Worm (Caenorhabditis elegans) whole organism, young adult: Measurements from ENCODE around the gene C52B9.10.

ENCODE experiments used
- B0336.3 ChIP-seq: fragments of 200-800 bp; sonication (Bioruptor generic); IDR thresholded peaks from 2 replicates; pipeline ENCODE4 v1.3.6; 2022; ENCODE audit warnings: missing genetic modification characterization, missing compliant biosample characterization
- F39B2.1 ChIP-seq: fragments of 200-800 bp; sonication (Bioruptor generic); IDR thresholded peaks from 2 replicates; pipeline ENCODE4 v1.3.6; 2022; ENCODE audit warnings: missing genetic modification reagents, missing genetic modification characterization, missing compliant biosample characterization
- F57A8.1 ChIP-seq: fragments of 200-800 bp; sonication (Bioruptor generic); optimal IDR thresholded peaks from 2 replicates; lab custom pipeline; 2018; ENCODE audit warnings: mild to moderate bottlenecking, missing genetic modification characterization, moderate library complexity, missing compliant biosample characterization
- bed-2 ChIP-seq: fragments of 200-800 bp; sonication (Bioruptor generic); IDR thresholded peaks from 2 replicates; pipeline ENCODE4 v1.3.6; 2022; ENCODE audit warnings: missing genetic modification reagents, missing genetic modification characterization, missing compliant biosample characterization
- ceh-58 ChIP-seq: fragments of 200-800 bp; sonication (Bioruptor generic); IDR thresholded peaks from 2 replicates; pipeline ENCODE4 v1.3.6; 2022; ENCODE audit warnings: missing genetic modification characterization, missing compliant biosample characterization
- chd-7 ChIP-seq: sonication (generic microtip); optimal IDR thresholded peaks from 2 replicates; lab custom pipeline; 2016; ENCODE audit warnings: mild to moderate bottlenecking, missing genetic modification characterization, moderate library complexity, missing compliant biosample characterization
- hmg-1.2 ChIP-seq: fragments of 200-800 bp; sonication (Bioruptor generic); IDR thresholded peaks from 2 replicates; pipeline ENCODE4 v1.3.6; 2022; ENCODE audit warnings: missing genetic modification reagents, missing genetic modification characterization, missing compliant biosample characterization
- lag-1 ChIP-seq: fragments of 200-800 bp; sonication (Bioruptor generic); IDR thresholded peaks from 2 replicates; pipeline ENCODE4 v1.3.6; 2022; ENCODE audit warnings: missing genetic modification reagents, missing genetic modification characterization, missing compliant biosample characterization
- nhr-27 ChIP-seq: fragments of 200-800 bp; sonication (Bioruptor generic); optimal IDR thresholded peaks from 2 replicates; lab custom pipeline; 2018; ENCODE audit warnings: mild to moderate bottlenecking, missing genetic modification characterization, moderate library complexity, missing compliant biosample characterization
- pha-4 ChIP-seq: fragments of 150-350 bp; sonication (generic microtip); optimal IDR thresholded peaks from 2 replicates; lab custom pipeline; 2014; ENCODE audit warnings: missing biosample characterization, missing genetic modification reagents, missing genetic modification characterization
- sdz-38 ChIP-seq: sonication (generic microtip); optimal IDR thresholded peaks from 2 replicates; lab custom pipeline; 2016; ENCODE audit warnings: missing genotype, missing genetic modification characterization, missing compliant biosample characterization
- snpc-1.3 ChIP-seq: sonication (generic microtip); optimal IDR thresholded peaks from 2 replicates; lab custom pipeline; 2017; ENCODE audit warnings: missing genetic modification characterization, mild to moderate bottlenecking, missing compliant biosample characterization, antibody characterized with exemption, moderate library complexity, missing genotype, missing genetic modification reagents; ENCODE audit not compliant: insufficient read depth
- snpc-3.4 ChIP-seq: sonication (generic microtip); optimal IDR thresholded peaks from 2 replicates; lab custom pipeline; 2017; ENCODE audit warnings: missing genetic modification characterization, mild to moderate bottlenecking, missing compliant biosample characterization, antibody characterized with exemption, moderate library complexity, missing genotype, missing genetic modification reagents
- unc-62 ChIP-seq: fragments of 150-350 bp; optimal IDR thresholded peaks from 2 replicates; lab custom pipeline; 2014; ENCODE audit warnings: missing biosample characterization, missing genetic modification reagents, missing genetic modification characterization

DNA sequence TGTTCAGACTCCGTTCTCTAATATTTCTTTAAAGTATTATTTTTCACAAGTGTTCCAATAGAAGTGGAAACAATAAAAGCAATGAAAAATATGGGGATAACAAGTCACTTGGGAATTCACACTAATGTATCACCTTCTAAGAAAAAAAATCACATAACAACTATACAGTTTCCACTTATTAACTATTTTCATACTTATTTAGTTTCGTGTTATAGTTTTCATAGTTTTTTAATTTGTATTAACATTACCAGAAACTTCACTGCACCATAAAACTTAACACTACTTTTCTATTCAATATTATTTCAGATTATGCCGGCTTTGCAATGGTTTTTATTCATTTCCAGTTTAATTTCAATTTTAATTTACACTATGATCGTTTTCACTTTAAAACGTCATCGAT lies 21.7 kb upstream of the C52B9.10 start, which contains the start of gene srv-5:
- TF ChIP-seq snpc-1.3 (tag; lab: Kevin White, UChicago) (no peak), snpc-3.4 (tag; lab: Kevin White, UChicago) (no peak), F39B2.1 (GFP tag; lab: Robert Waterston, UW) (no peak), sdz-38 (tag; lab: Kevin White, UChicago) (no peak), nhr-27 (tag; lab: Kevin White, UChicago) (no peak), lag-1 (no peak), pha-4 (tag; lab: Kevin White, UChicago) (no peak), B0336.3 (GFP tag; lab: Robert Waterston, UW) (no peak), bed-2 (GFP tag; lab: Robert Waterston, UW) (no peak), chd-7 (tag; lab: Kevin White, UChicago) (no peak), hmg-1.2 (GFP tag; lab: Robert Waterston, UW) (no peak), unc-62 (GFP tag; lab: Kevin White, UChicago) (no peak), ceh-58 (GFP tag; lab: Robert Waterston, UW) (no peak), F57A8.1 (GFP tag; lab: Kevin White, UChicago) (no peak)
